Worm (Caenorhabditis elegans) whole organism, mixed stage, embryonic: ENCODE data around the gene K07C5.13.

Source experiments
- M03D4.4 ChIP-seq: sonication (generic microtip); optimal IDR thresholded peaks from 2 replicates; lab custom pipeline; 2017; ENCODE audit warnings: mild to moderate bottlenecking, missing genetic modification characterization, missing compliant biosample characterization
- ceh-39 ChIP-seq: fragments of 150-350 bp; optimal IDR thresholded peaks from 2 replicates; lab custom pipeline; 2014; ENCODE audit warnings: missing biosample characterization, missing genetic modification characterization
- nhr-76 ChIP-seq: sonication (generic microtip); optimal IDR thresholded peaks from 2 replicates; lab custom pipeline; 2017; ENCODE audit warnings: missing biosample characterization, missing genetic modification characterization
- pha-4 ChIP-seq: fragments of 150-350 bp; optimal IDR thresholded peaks from 2 replicates; lab custom pipeline; 2018; ENCODE audit warnings: missing biosample characterization, missing genetic modification reagents, missing genetic modification characterization
- tbx-8 ChIP-seq: fragments of 200-800 bp; sonication (Bioruptor generic); optimal IDR thresholded peaks from 2 replicates; lab custom pipeline; 2018; ENCODE audit warnings: mild to moderate bottlenecking, missing genetic modification characterization, moderate library complexity, missing compliant biosample characterization

- TF ChIP-seq M03D4.4 (tag; lab: Kevin White, UChicago) (no peak), ceh-39 (no peak), nhr-76 (tag; lab: Kevin White, UChicago) (no peak), pha-4 (tag; lab: Kevin White, UChicago) (no peak), tbx-8 (GFP tag; lab: Kevin White, UChicago) (no peak)
Observed at ce11 chrV:10317294-10317693, 24.6 kb upstream of the K07C5.13 start, which contains the start of gene asps-1.
